Worm (Caenorhabditis elegans): Measurements from ENCODE around the gene fbxb-3.

The fbxb-3 gene

DNA sequence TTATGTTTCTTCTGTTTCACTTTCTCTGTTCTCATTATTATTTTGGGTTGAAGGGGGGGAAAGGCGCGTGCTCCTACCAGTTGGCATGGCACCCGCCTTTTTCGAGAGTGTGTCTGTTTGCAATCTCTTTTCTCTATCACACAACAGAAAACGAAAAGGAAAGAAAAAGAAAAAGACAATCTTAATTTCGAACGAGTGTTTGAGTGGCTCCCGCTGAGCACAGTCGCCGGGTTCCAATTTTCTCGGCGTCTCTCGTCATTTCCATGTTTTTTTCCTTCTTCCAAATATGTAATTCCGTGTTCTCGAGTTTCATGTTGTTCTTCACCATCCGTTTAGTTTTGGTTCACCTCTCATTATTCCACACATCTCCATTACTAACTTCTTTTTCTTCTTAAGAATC, 3.4 kb downstream of the fbxb-3 start, which contains the start of gene F38H4.3:
TSS of gene F38H4.3 (plus strand) at position 301 of the 400 bp plus-strand sequence.
- no peak for TF ChIP-seq ZK185.1 (tag; optimal IDR thresholded peaks at IDR 0.05; ENCODE audit: poor library complexity, severe bottlenecking)
- no peak for TF ChIP-seq ceh-27 (GFP tag; optimal IDR thresholded peaks at IDR 0.05)
- no peak for TF ChIP-seq nhr-179 (tag; optimal IDR thresholded peaks at IDR 0.05)
- TF ChIP-seq B0019.2 (GFP tag; conservative IDR thresholded peaks at IDR 0.05), result no peak
- no peak for TF ChIP-seq let-526 (GFP tag; IDR thresholded peaks at IDR 0.05)
- no peak for TF ChIP-seq tbx-9 (tag; optimal IDR thresholded peaks at IDR 0.05; ENCODE audit: borderline replicate concordance)
- TF ChIP-seq tbp1 (GFP tag; optimal IDR thresholded peaks at IDR 0.05), result no peak
- TF ChIP-seq egl-18 (GFP tag; IDR thresholded peaks at IDR 0.05), result no peak

DNA sequence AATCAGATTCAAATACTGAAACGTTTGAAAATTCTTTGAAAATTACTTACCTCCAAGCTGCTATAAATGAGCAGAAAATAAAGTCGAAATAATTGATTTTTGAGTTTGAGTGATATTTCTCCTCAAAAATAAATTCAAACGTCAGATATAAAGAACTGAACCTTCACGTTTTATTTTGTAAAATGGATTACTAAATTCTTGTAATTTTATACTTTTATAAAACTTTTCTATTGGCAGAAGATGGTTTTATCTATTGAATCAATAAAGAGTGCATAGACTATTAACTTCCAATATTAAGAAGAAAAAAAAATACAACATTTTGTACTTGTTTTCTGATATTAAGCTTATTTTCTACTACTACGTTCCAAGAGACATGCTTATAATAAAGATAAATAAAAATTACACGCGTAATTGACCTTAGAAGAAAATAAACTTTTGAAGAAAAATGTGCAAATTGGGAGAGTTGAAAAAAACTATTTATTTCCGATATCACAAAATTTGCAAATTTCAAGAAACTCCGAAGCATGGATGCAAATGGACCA, 9.1 kb downstream of the fbxb-3 start, which contains the start of the genes F38H4.6 and F38H4.4:
TSS of gene F38H4.6 (minus strand) at position 101 of the 542 bp plus-strand sequence.
TSS of gene F38H4.4 (plus strand) at position 492 of the 542 bp plus-strand sequence.
- TF ChIP-seq ztf-3 (GFP tag; optimal IDR thresholded peaks at IDR 0.05) (no peak), B0019.2 (GFP tag; conservative IDR thresholded peaks at IDR 0.05) (no peak), xnd-1 (tag; optimal IDR thresholded peaks at IDR 0.05) (no peak), ceh-100 (GFP tag; IDR thresholded peaks at IDR 0.05) (no peak), lsy-27 (tag; optimal IDR thresholded peaks at IDR 0.05; ENCODE audit: borderline replicate concordance, insufficient read depth) (no peak), nhr-90 (tag; optimal IDR thresholded peaks at IDR 0.05) (no peak), him-1 (tag; optimal IDR thresholded peaks at IDR 0.05) (no peak), cebp-2 (GFP tag; IDR thresholded peaks at IDR 0.05) (no peak), lin-54 (GFP tag; optimal IDR thresholded peaks at IDR 0.05) (no peak), ztf-25 (GFP tag; IDR thresholded peaks at IDR 0.05) (no peak), ztf-28 (GFP tag; IDR thresholded peaks at IDR 0.05) (no peak)

DNA sequence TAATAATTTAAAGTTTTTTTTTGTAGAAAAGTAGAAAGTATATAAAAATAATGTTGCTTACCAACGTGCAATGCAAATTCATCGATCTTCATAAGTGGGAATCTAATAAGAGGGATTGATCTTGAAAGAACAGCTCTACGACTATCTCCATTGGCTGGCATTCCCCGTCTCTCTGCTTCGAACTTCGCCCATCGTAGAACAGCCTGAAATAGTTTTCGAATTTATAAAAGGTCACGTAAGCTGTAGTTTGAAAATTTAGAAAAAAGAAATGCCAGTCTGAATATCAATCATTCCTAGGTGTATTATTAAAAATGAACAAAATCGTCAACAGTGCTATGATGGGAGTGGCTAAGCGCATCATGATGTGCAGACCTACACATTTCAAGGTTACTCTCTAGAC, 13.1 kb downstream of the fbxb-3 start, which contains the start of gene F38H4.5:
TSS of gene F38H4.5 (plus strand) at position 301 of the 400 bp plus-strand sequence.
- TF ChIP-seq pbrm-1 (GFP tag; IDR thresholded peaks at IDR 0.05) (no peak), F22D6.2 (tag; optimal IDR thresholded peaks at IDR 0.05) (no peak), mes-4 (tag; optimal IDR thresholded peaks at IDR 0.05) (no peak), D2030.7 (GFP tag; IDR thresholded peaks at IDR 0.05) (no peak), ekl-4 (GFP tag; IDR thresholded peaks at IDR 0.05) (no peak), Y79H2A.3 (GFP tag; conservative IDR thresholded peaks at IDR 0.05) (no peak), F52B5.7 (tag; optimal IDR thresholded peaks at IDR 0.05) (no peak), nhr-120 (GFP tag; IDR thresholded peaks at IDR 0.05) (no peak)

DNA sequence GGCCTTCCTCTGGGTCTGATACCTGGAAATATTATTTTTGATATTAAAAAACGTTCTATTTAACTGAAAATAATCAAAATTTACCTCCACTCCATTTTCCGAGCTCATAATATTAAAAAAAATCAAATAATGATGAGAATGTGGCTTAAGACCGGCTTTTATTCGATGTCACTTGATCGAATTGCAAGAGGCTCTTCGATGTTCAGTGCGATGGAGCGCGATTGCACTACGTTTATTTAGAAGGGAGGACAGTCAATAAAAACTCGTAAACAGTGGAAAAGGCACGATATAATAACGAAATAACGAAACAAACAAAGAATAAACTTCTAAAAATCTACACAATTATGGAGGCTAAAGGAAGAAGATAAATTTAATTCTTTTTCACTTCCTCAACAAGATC, 16.0 kb downstream of the fbxb-3 start, which contains the start of gene tag-30:
TSS of gene tag-30 (minus strand) at position 383 of the 400 bp plus-strand sequence.
- TF ChIP-seq ekl-4 (GFP tag; IDR thresholded peaks at IDR 0.05) (no peak), aptf-2 (GFP tag; conservative IDR thresholded peaks at IDR 0.05) (no peak), tlf-1 (GFP tag; optimal IDR thresholded peaks at IDR 0.05) (peak; percentile 50), egl-18 (GFP tag; IDR thresholded peaks at IDR 0.05) (no peak), snpc-4 (GFP tag; optimal IDR thresholded peaks at IDR 0.05) (no peak), snpc-4 (tag; optimal IDR thresholded peaks at IDR 0.05) (peak in 2 of 4 experiments; percentile 8 to 25), madf-10 (tag; optimal IDR thresholded peaks at IDR 0.05) (no peak), efl-1 (GFP tag; optimal IDR thresholded peaks at IDR 0.05) (no peak), D2030.7 (GFP tag; IDR thresholded peaks at IDR 0.05) (no peak), ets-4 (GFP tag; optimal IDR thresholded peaks at IDR 0.05) (no peak), tbx-9 (tag; optimal IDR thresholded peaks at IDR 0.05; ENCODE audit: borderline replicate concordance) (no peak), F49E8.2 (tag; optimal IDR thresholded peaks at IDR 0.05; ENCODE audit: insufficient read depth) (no peak), ztf-25 (GFP tag; IDR thresholded peaks at IDR 0.05) (no peak), T07F8.4 (tag; optimal IDR thresholded peaks at IDR 0.05) (no peak), F57A8.1 (GFP tag; optimal IDR thresholded peaks at IDR 0.05) (no peak), aptf-3 (GFP tag; IDR thresholded peaks at IDR 0.05) (no peak), attf-6 (GFP tag; IDR thresholded peaks at IDR 0.05) (no peak), lin-26 (GFP tag; IDR thresholded peaks at IDR 0.05) (no peak), ztf-22 (GFP tag; optimal IDR thresholded peaks at IDR 0.05) (no peak), zim-3 (tag; optimal IDR thresholded peaks at IDR 0.05) (no peak), let-607 (tag; optimal IDR thresholded peaks at IDR 0.05) (peak in 1 of 2 experiments; percentile 16), hlh-12 (tag; optimal IDR thresholded peaks at IDR 0.05) (no peak)
